Worm (Caenorhabditis elegans) whole organism, mixed stage, embryonic: Measurements from ENCODE around the gene dap-3.

Experiments used
- bed-3 ChIP-seq: fragments of 200-800 bp; sonication (Bioruptor generic); optimal IDR thresholded peaks from 3 replicates; lab custom pipeline; 2018; ENCODE audit warnings: mild to moderate bottlenecking, missing genetic modification characterization, moderate library complexity, missing compliant biosample characterization
- blmp-1 ChIP-seq: fragments of 150-350 bp; optimal IDR thresholded peaks from 2 replicates; lab custom pipeline; 2014; ENCODE audit warnings: missing biosample characterization, missing genetic modification characterization
- ceh-39 ChIP-seq: fragments of 150-350 bp; optimal IDR thresholded peaks from 2 replicates; lab custom pipeline; 2014; ENCODE audit warnings: missing biosample characterization, missing genetic modification characterization
- ceh-43 ChIP-seq: fragments of 200-800 bp; sonication (Bioruptor generic); optimal IDR thresholded peaks from 2 replicates; lab custom pipeline; 2018; ENCODE audit warnings: mild to moderate bottlenecking, missing genetic modification characterization, moderate library complexity, missing compliant biosample characterization
- ceh-83 ChIP-seq: fragments of 200-800 bp; sonication (Bioruptor generic); optimal IDR thresholded peaks from 2 replicates; lab custom pipeline; 2018; ENCODE audit warnings: mild to moderate bottlenecking, missing genetic modification characterization, missing compliant biosample characterization
- ces-1 ChIP-seq: fragments of 150-350 bp; optimal IDR thresholded peaks from 2 replicates; lab custom pipeline; 2014; ENCODE audit warnings: missing biosample characterization, missing genetic modification reagents, missing genetic modification characterization
- cnd-1 ChIP-seq: fragments of 200-800 bp; sonication (Bioruptor generic); optimal IDR thresholded peaks from 2 replicates; lab custom pipeline; 2018; ENCODE audit warnings: mild to moderate bottlenecking, missing genetic modification characterization, missing compliant biosample characterization
- drap-1 ChIP-seq: fragments of 200-800 bp; sonication (Bioruptor generic); optimal IDR thresholded peaks from 3 replicates; lab custom pipeline; 2018; ENCODE audit warnings: mild to moderate bottlenecking, missing genetic modification characterization, missing compliant biosample characterization
- elt-1 ChIP-seq: sonication (generic microtip); optimal IDR thresholded peaks from 2 replicates; lab custom pipeline; 2017; ENCODE audit warnings: missing genetic modification characterization, mild to moderate bottlenecking, missing compliant biosample characterization, antibody characterized with exemption, moderate library complexity, borderline replicate concordance; ENCODE audit not compliant: insufficient read depth
- elt-3 ChIP-seq: fragments of 150-350 bp; optimal IDR thresholded peaks from 2 replicates; lab custom pipeline; 2014; ENCODE audit warnings: missing biosample characterization, missing genetic modification characterization
- flh-1 ChIP-seq: fragments of 200-800 bp; sonication (Bioruptor generic); optimal IDR thresholded peaks from 2 replicates; lab custom pipeline; 2018; ENCODE audit warnings: mild to moderate bottlenecking, missing genetic modification characterization, moderate library complexity, missing compliant biosample characterization
- hlh-1 ChIP-seq: fragments of 150-350 bp; optimal IDR thresholded peaks from 2 replicates; lab custom pipeline; 2014; ENCODE audit warnings: missing biosample characterization, missing genetic modification reagents, missing genetic modification characterization
- lin-32 ChIP-seq: fragments of 200-800 bp; sonication (Bioruptor generic); optimal IDR thresholded peaks from 2 replicates; lab custom pipeline; 2018; ENCODE audit warnings: mild to moderate bottlenecking, missing genetic modification characterization, missing compliant biosample characterization
- lsy-2 ChIP-seq: fragments of 150-350 bp; optimal IDR thresholded peaks from 2 replicates; lab custom pipeline; 2014; ENCODE audit warnings: missing biosample characterization, missing genetic modification characterization
- mab-5 ChIP-seq: fragments of 150-350 bp; optimal IDR thresholded peaks from 2 replicates; lab custom pipeline; 2014; ENCODE audit warnings: missing biosample characterization, missing genetic modification characterization
- mep-1 ChIP-seq: fragments of 150-350 bp; optimal IDR thresholded peaks from 2 replicates; lab custom pipeline; 2017; ENCODE audit warnings: missing biosample characterization, missing genetic modification reagents, missing genetic modification characterization, inconsistent platforms
- nhr-12 ChIP-seq: fragments of 150-350 bp; optimal IDR thresholded peaks from 2 replicates; lab custom pipeline; 2014; ENCODE audit warnings: missing biosample characterization, missing genetic modification characterization
- nhr-2 ChIP-seq: fragments of 150-350 bp; optimal IDR thresholded peaks from 2 replicates; lab custom pipeline; 2014; ENCODE audit warnings: missing biosample characterization, missing genetic modification characterization
- nhr-237 ChIP-seq: fragments of 150-350 bp; optimal IDR thresholded peaks from 2 replicates; lab custom pipeline; 2014; ENCODE audit warnings: missing biosample characterization, missing genetic modification characterization
- nhr-28 ChIP-seq: fragments of 150-350 bp; optimal IDR thresholded peaks from 2 replicates; lab custom pipeline; 2014; ENCODE audit warnings: missing biosample characterization, missing genetic modification characterization
- nhr-76 ChIP-seq: sonication (generic microtip); optimal IDR thresholded peaks from 2 replicates; lab custom pipeline; 2017; ENCODE audit warnings: missing biosample characterization, missing genetic modification characterization
- pha-4 ChIP-seq: fragments of 150-350 bp; optimal IDR thresholded peaks from 2 replicates; lab custom pipeline; 2018; ENCODE audit warnings: missing biosample characterization, missing genetic modification reagents, missing genetic modification characterization
- sem-2 ChIP-seq: fragments of 200-800 bp; sonication (Bioruptor generic); optimal IDR thresholded peaks from 2 replicates; lab custom pipeline; 2018; ENCODE audit warnings: mild to moderate bottlenecking, missing genetic modification characterization, missing compliant biosample characterization
- snpc-4 ChIP-seq: fragments of 150-350 bp; optimal IDR thresholded peaks from 2 replicates; lab custom pipeline; 2014; ENCODE audit warnings: missing biosample characterization, missing genetic modification characterization
- tbx-8 ChIP-seq: fragments of 200-800 bp; sonication (Bioruptor generic); optimal IDR thresholded peaks from 2 replicates; lab custom pipeline; 2018; ENCODE audit warnings: mild to moderate bottlenecking, missing genetic modification characterization, moderate library complexity, missing compliant biosample characterization
- unc-120 ChIP-seq: sonication (generic microtip); optimal IDR thresholded peaks from 2 replicates; lab custom pipeline; 2017; ENCODE audit warnings: missing genetic modification characterization, missing compliant biosample characterization; ENCODE audit not compliant: poor library complexity, severe bottlenecking
- unc-39 ChIP-seq: fragments of 150-350 bp; optimal IDR thresholded peaks from 2 replicates; lab custom pipeline; 2014; ENCODE audit warnings: missing biosample characterization, missing genetic modification characterization
- unc-62 ChIP-seq: fragments of 150-350 bp; optimal IDR thresholded peaks from 2 replicates; lab custom pipeline; 2014; ENCODE audit warnings: missing biosample characterization, missing genetic modification reagents, missing genetic modification characterization
- zip-8 ChIP-seq: fragments of 150-350 bp; optimal IDR thresholded peaks from 2 replicates; lab custom pipeline; 2014; ENCODE audit warnings: missing biosample characterization, missing genetic modification characterization
- ztf-11 ChIP-seq: fragments of 150-350 bp; optimal IDR thresholded peaks from 2 replicates; lab custom pipeline; 2014; ENCODE audit warnings: missing biosample characterization, missing genetic modification characterization

The dap-3 gene

DNA sequence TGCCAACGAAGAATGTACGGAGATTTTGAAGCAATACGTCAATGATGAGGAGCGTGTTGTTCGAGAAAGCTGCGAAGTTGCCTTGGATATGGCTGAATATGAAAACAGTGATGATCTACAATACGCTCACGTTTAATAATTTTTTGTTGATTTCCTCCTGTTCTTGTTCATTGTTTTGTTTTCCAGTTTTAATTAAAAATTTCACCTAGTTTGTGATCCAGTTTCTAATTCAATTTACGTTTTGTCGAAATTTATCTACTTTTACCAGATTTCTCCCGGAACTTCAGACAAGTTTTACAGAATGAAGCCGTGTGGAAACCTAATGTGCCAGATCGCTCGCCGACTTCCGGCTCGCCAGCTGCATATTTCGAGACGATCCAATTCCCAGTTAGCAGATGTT, at the start of gene dap-3:
Gene dap-3, plus strand, starts transcription at position 301 of the 400 bp plus-strand sequence.
- no peak for TF ChIP-seq lsy-2 (tag; lab: Kevin White, UChicago)
- TF ChIP-seq ceh-83 (GFP tag; lab: Kevin White, UChicago): no peak

- TF ChIP-seq lin-32 (no peak), unc-62 (GFP tag; lab: Kevin White, UChicago) (no peak), unc-120 (tag; lab: Kevin White, UChicago) (no peak), nhr-237 (tag; lab: Kevin White, UChicago) (no peak), lsy-2 (tag; lab: Kevin White, UChicago) (no peak), drap-1 (GFP tag; lab: Kevin White, UChicago) (no peak), zip-8 (tag; lab: Kevin White, UChicago) (no peak), nhr-2 (tag; lab: Kevin White, UChicago) (no peak), mab-5 (tag; lab: Kevin White, UChicago) (no peak), ztf-11 (no peak), ces-1 (GFP tag; lab: Kevin White, UChicago) (no peak), pha-4 (tag; lab: Kevin White, UChicago) (no peak), flh-1 (GFP tag; lab: Kevin White, UChicago) (no peak), hlh-1 (tag; lab: Kevin White, UChicago) (no peak)
Measured at ce11 chrII:10531604-10532003, 49.3 kb upstream of the dap-3 start.

- TF ChIP-seq pha-4 (tag; lab: Kevin White, UChicago) (no peak), unc-39 (no peak), drap-1 (GFP tag; lab: Kevin White, UChicago) (no peak), nhr-12 (tag; lab: Kevin White, UChicago) (no peak), elt-1 (tag; lab: Kevin White, UChicago) (no peak), ceh-43 (no peak), cnd-1 (tag; lab: Kevin White, UChicago) (no peak), mab-5 (tag; lab: Kevin White, UChicago) (no peak), bed-3 (GFP tag; lab: Kevin White, UChicago) (no peak), unc-62 (GFP tag; lab: Kevin White, UChicago) (no peak), mep-1 (tag; lab: Kevin White, UChicago) (no peak), ztf-11 (no peak), nhr-2 (tag; lab: Kevin White, UChicago) (no peak), snpc-4 (tag; lab: Kevin White, UChicago) (no peak), sem-2 (no peak), ces-1 (GFP tag; lab: Kevin White, UChicago) (no peak)
Measured at ce11 chrII:10533985-10534384, 46.9 kb upstream of the dap-3 start.

- TF ChIP-seq nhr-76 (no peak), elt-3 (tag; lab: Kevin White, UChicago) (no peak), nhr-28 (tag; lab: Kevin White, UChicago) (no peak), snpc-4 (tag; lab: Kevin White, UChicago) (no peak), blmp-1 (tag; lab: Kevin White, UChicago) (no peak), unc-120 (tag; lab: Kevin White, UChicago) (no peak), tbx-8 (GFP tag; lab: Kevin White, UChicago) (no peak), zip-8 (tag; lab: Kevin White, UChicago) (no peak), lsy-2 (tag; lab: Kevin White, UChicago) (no peak)
- TF ChIP-seq, all 35 proteins: peak for 0
Measured at ce11 chrII:10537571-10537970, 43.4 kb upstream of the dap-3 start, which contains the start of gene R166.2. Gene R166.2 (minus strand): TSS chrII:10537671.

DNA sequence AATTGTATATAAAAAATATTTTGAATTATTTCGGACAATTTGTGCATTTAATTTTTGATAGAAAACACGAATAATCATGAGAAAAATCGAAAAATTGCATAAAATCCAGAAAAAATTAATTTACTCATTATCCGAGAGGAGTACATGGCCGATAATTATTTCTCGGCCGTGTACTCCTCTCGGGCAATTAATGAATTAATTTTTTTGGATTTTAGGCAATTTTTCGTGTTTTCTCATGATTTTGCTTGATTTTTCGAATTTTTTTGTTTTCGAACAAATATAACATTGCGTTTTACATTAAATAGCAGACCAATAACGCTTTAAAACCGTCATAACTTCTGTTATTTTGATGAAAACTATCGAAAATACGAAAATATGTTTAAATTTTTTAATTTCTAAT, 42.9 kb upstream of the dap-3 start:
- TF ChIP-seq nhr-2 (tag; lab: Kevin White, UChicago): no peak
- TF ChIP-seq snpc-4 (tag; lab: Kevin White, UChicago): no peak
- TF ChIP-seq ceh-39: no peak
- no peak for TF ChIP-seq bed-3 (GFP tag; lab: Kevin White, UChicago)

ce11 chrII:10539232-10539631, 41.7 kb upstream of the dap-3 start, which contains the start of gene R166.3:
Gene R166.3 (minus strand): TSS chrII:10539332.
- no peak for TF ChIP-seq unc-62 (GFP tag; lab: Kevin White, UChicago)
